Worm (Caenorhabditis elegans): ENCODE measurements around the gene C05D11.1.

DNA sequence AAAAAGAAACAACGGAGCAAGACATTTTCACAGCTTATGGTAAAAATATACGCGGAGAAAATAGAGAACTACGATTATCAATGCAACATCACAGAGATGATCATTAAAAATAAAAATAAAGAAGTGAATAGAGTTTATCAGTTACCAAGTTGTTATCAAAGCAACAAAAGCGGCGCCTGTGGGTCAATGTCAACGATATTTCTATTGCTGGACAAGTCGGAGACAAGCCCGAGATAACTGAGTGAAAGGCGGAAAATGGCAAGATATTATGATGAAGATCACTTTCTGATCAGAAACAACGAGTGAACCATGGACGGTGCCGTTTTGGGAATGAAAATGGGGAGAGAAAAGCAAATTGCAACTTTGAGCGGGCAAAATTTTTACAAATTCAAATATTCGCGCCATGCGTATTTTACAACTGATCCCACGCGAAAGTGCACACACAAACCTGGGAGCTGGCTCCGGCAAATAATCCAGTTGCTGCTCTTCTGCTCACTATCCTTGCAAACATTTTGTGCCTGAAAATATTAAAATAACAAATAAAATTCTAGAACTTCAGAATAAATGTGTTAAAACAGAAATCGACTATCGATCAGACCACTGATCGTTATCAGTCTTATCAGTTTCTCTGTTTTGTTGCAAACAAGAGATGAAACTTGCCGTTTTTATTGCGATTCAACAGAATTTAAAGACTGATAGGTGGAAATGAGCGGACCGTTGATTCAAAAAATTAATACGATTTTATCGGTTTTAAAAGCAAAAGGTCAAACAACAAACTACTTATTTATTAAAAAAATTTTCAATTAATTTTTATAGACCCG is 6.1 kb downstream of the C05D11.1 start, which contains the start of gene mel-32:
- no peak for TF ChIP-seq fax-1 (tag; optimal IDR thresholded peaks at IDR 0.05)
- TF ChIP-seq pha-4 (tag; optimal IDR thresholded peaks at IDR 0.05) = no peak
- no peak for TF ChIP-seq ceh-9 (tag; optimal IDR thresholded peaks at IDR 0.05)
- TF ChIP-seq ama-1 (optimal IDR thresholded peaks at IDR 0.05) = no peak
- TF ChIP-seq lin-11 (tag; optimal IDR thresholded peaks at IDR 0.05) = no peak
- no peak for TF ChIP-seq ets-4 (tag; optimal IDR thresholded peaks at IDR 0.05)
- TF ChIP-seq unc-86 (tag; optimal IDR thresholded peaks at IDR 0.05) = no peak
- TF ChIP-seq ceh-6 (GFP tag; optimal IDR thresholded peaks at IDR 0.05) = no peak
- TF ChIP-seq nhr-11 (tag; optimal IDR thresholded peaks at IDR 0.05) = no peak
- TF ChIP-seq dmd-4 (tag; optimal IDR thresholded peaks at IDR 0.05; ENCODE audit: borderline replicate concordance) = no peak
- no peak for TF ChIP-seq rnt-1 (tag; optimal IDR thresholded peaks at IDR 0.05)
- TF ChIP-seq T23F11.4 (GFP tag; optimal IDR thresholded peaks at IDR 0.05) = no peak
